Fruit fly (Drosophila melanogaster): Measurements from ENCODE around the gene jigr1.

Gene jigr1

DNA sequence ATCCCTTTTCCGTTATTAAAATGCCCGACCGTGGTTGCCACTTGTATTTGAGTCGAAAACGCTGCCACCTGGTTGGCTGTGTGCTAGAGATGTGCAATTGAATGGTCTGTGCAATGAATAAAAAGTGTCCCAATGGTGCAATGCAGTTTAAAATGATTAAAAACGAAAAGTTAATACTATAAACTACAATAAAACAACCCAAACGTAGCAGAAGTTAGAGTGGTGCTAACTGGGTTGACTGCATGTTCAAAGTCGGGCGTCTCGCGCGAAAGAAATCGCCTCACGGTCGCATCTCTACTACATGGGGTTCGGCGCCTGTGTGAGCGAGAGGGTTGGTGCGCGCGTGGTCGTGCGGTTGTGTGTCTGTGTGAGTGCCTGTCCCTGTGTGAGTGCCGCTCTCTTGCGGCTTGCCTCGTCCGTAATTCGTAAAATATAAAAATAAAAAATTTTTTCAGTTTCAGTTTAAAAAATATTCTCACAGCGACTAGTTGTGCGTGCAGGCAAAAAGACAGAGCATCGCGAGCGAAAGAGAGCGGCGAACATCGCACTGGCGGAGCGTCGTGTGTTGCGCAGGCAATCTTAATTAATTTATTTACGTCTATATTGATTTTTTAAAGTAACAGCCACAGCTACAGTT, 9.4 kb downstream of the jigr1 start (continued):
- TF ChIP-seq CG6808 (GFP tag; optimal IDR thresholded peaks at IDR 0.05) (peak; percentile 65), eg (GFP tag; IDR thresholded peaks at IDR 0.05) (peak; percentile 82), CG8632 (GFP tag; optimal IDR thresholded peaks at IDR 0.05) (peak; percentile 82), Sox102F (GFP tag; optimal IDR thresholded peaks at IDR 0.05) (peak; percentile 74), cyc (GFP tag; optimal IDR thresholded peaks at IDR 0.05) (peak; percentile 95), CG8319 (GFP tag; optimal IDR thresholded peaks at IDR 0.05) (peak; percentile 80), CG11762 (GFP tag; optimal IDR thresholded peaks at IDR 0.05; ENCODE audit: insufficient read depth) (peak; percentile 74), CG8119 (GFP tag; IDR thresholded peaks at IDR 0.05) (peak; percentile 68), esn (GFP tag; optimal IDR thresholded peaks at IDR 0.05) (peak; percentile 92), ss (GFP tag; optimal IDR thresholded peaks at IDR 0.05) (peak; percentile 54 to 74), CG6854 (GFP tag; optimal IDR thresholded peaks at IDR 0.05) (peak; percentile 74), Eip78C (GFP tag) (peak; percentile 93), CG11294 (GFP tag; IDR thresholded peaks at IDR 0.05) (peak; percentile 63; the same call in 1 of the 2 replicates), Sox14 (GFP tag; optimal IDR thresholded peaks at IDR 0.05) (peak; percentile 90), CG32006 (GFP tag; optimal IDR thresholded peaks at IDR 0.05) (peak; percentile 81), CG1621 (tag; optimal IDR thresholded peaks at IDR 0.05) (peak; percentile 75), Hr38 (GFP tag; optimal IDR thresholded peaks at IDR 0.05) (peak; percentile 58), Hr4 (GFP tag; optimal IDR thresholded peaks at IDR 0.05) (peak; percentile 89), CG34406 (GFP tag; optimal IDR thresholded peaks at IDR 0.05) (peak; percentile 73), Eip93F (GFP tag; optimal IDR thresholded peaks at IDR 0.05) (no peak), CG4318 (GFP tag; optimal IDR thresholded peaks at IDR 0.05) (peak; percentile 75), Ets21C (GFP tag; optimal IDR thresholded peaks at IDR 0.05) (peak; percentile 89), Ets96B (tag; optimal IDR thresholded peaks at IDR 0.05) (peak; percentile 78), CG6163 (GFP tag; IDR thresholded peaks at IDR 0.05) (peak; percentile 86), net (GFP tag; optimal IDR thresholded peaks at IDR 0.05) (peak; percentile 71), CG15336 (GFP tag; IDR thresholded peaks at IDR 0.05) (peak; percentile 71), CG10669 (GFP tag; optimal IDR thresholded peaks at IDR 0.05) (peak; percentile 78), fd85E (GFP tag; optimal IDR thresholded peaks at IDR 0.05) (peak; percentile 69), fkh (GFP tag; optimal IDR thresholded peaks at IDR 0.05) (peak; percentile 52), CG31627 (GFP tag; optimal IDR thresholded peaks at IDR 0.05) (peak; percentile 96), dsx (GFP tag; optimal IDR thresholded peaks at IDR 0.05; ENCODE audit: poor library complexity, severe bottlenecking) (peak; percentile 47)

DNA sequence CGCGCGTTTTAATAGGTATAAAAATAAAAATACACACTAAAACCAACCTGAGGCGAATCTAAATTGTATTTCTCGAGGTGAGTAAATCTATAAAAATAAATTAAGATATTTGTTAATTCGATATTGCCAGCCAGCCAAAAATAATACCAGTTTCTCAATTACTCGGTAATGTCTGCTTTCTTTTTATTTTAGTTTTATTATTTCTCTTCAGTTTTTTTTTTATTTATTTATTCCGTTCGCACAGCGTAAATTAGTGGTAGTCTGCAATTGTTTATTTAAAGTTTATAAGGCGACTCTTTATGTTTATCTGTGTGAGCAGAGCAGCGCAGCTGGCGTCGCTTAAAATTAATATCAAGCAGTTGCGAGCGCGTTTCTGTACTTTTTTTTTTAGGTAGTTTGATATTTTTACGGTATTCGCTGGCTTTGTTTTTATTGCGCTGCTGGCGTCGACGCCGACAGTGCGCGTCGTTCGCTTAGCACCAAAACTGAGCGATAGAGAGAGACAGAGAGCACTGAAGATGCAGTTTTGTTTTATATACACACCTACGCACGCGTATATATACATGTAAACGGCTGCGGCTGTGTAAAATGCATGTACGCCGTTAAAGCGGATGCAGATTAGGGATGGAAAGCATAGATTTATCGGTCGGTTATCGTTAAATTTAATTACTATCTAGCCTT, 10.1 kb downstream of the jigr1 start:
- TF ChIP-seq CG31627 (GFP tag; optimal IDR thresholded peaks at IDR 0.05) (no peak), CG34406 (GFP tag; optimal IDR thresholded peaks at IDR 0.05) (no peak), svp (GFP tag) (peak; percentile 73), Smox (GFP tag; optimal IDR thresholded peaks at IDR 0.05) (no peak), spab (GFP tag; optimal IDR thresholded peaks at IDR 0.05) (peak; percentile 38), CG6276 (GFP tag; optimal IDR thresholded peaks at IDR 0.05) (peak; percentile 80), CG3032 (tag; optimal IDR thresholded peaks at IDR 0.05) (peak; percentile 64), lz (GFP tag; optimal IDR thresholded peaks at IDR 0.05) (peak; percentile 46), net (GFP tag; optimal IDR thresholded peaks at IDR 0.05) (peak; percentile 45), CG11762 (GFP tag; optimal IDR thresholded peaks at IDR 0.05; ENCODE audit: insufficient read depth) (no peak), CG1621 (tag; optimal IDR thresholded peaks at IDR 0.05) (peak; percentile 83), vri (GFP tag; optimal IDR thresholded peaks at IDR 0.05) (no peak), Hr4 (GFP tag; optimal IDR thresholded peaks at IDR 0.05) (peak; percentile 33), Eip93F (GFP tag; optimal IDR thresholded peaks at IDR 0.05) (no peak), CG11902 (GFP tag; optimal IDR thresholded peaks at IDR 0.05) (no peak), eg (GFP tag; IDR thresholded peaks at IDR 0.05) (peak; percentile 78; the same call in 2 of the 3 replicates), Sox14 (GFP tag; optimal IDR thresholded peaks at IDR 0.05) (peak; percentile 43), CG6854 (GFP tag; optimal IDR thresholded peaks at IDR 0.05) (peak; percentile 15), fd59A (GFP tag; optimal IDR thresholded peaks at IDR 0.05) (peak; percentile 21), CG11294 (GFP tag; IDR thresholded peaks at IDR 0.05) (0 out of 2 replicates have a peak, but pooled peaks have one; percentile 13), achi (GFP tag; optimal IDR thresholded peaks at IDR 0.05) (peak; percentile 39), CG9139 (GFP tag; optimal IDR thresholded peaks at IDR 0.05) (peak; percentile 53), fkh (GFP tag; optimal IDR thresholded peaks at IDR 0.05) (peak; percentile 72), Sox102F (GFP tag; optimal IDR thresholded peaks at IDR 0.05) (peak; percentile 28), Eip78C (GFP tag) (peak; percentile 71), Hr38 (GFP tag; optimal IDR thresholded peaks at IDR 0.05) (no peak), Blimp-1 (GFP tag; optimal IDR thresholded peaks at IDR 0.05) (no peak), CG3919 (GFP tag; optimal IDR thresholded peaks at IDR 0.05) (peak; percentile 39), Met (GFP tag; optimal IDR thresholded peaks at IDR 0.05) (peak; percentile 43), CG4318 (GFP tag; optimal IDR thresholded peaks at IDR 0.05) (no peak), OdsH (GFP tag; optimal IDR thresholded peaks at IDR 0.05) (peak; percentile 26)
